Fruit fly (Drosophila melanogaster) whole organism, embryonic: Measurements from ENCODE around the gene CG5793.

Experiments used
- Atf-2 ChIP-seq: fragments of 200-800 bp; sonication (Bioruptor generic); optimal IDR thresholded peaks from 2 replicates; lab custom pipeline; 2016; ENCODE audit warnings: missing biosample characterization, missing genetic modification characterization
- CG10979 ChIP-seq: fragments of 200-800 bp; sonication (Bioruptor generic); optimal IDR thresholded peaks from 2 replicates; lab custom pipeline; 2018; ENCODE audit warnings: missing biosample characterization, mild to moderate bottlenecking, missing genetic modification characterization, moderate library complexity
- CG11093 ChIP-seq: fragments of 200-800 bp; sonication (Bioruptor generic); IDR thresholded peaks from 3 replicates; pipeline ENCODE4 v1.3.6; 2022; ENCODE audit warnings: missing biosample characterization, missing genetic modification characterization
- CG12104 ChIP-seq: fragments of 200-800 bp; sonication (Bioruptor generic); optimal IDR thresholded peaks from 3 replicates; lab custom pipeline; 2016; ENCODE audit warnings: missing biosample characterization, missing genetic modification characterization
- CG12769 ChIP-seq: fragments of 200-800 bp; sonication (Bioruptor generic); optimal IDR thresholded peaks from 2 replicates; lab custom pipeline; 2019; ENCODE audit warnings: missing biosample characterization, mild to moderate bottlenecking, missing genetic modification characterization, moderate library complexity
- CG13424 ChIP-seq: fragments of 200-800 bp; sonication (Bioruptor generic); optimal IDR thresholded peaks from 2 replicates; lab custom pipeline; 2019; ENCODE audit warnings: missing biosample characterization, mild to moderate bottlenecking, missing genetic modification characterization, moderate library complexity
- CG13624 ChIP-seq: fragments of 200-800 bp; sonication (Bioruptor generic); optimal IDR thresholded peaks from 2 replicates; lab custom pipeline; 2016; ENCODE audit warnings: missing biosample characterization, missing genetic modification characterization
- CG14710 ChIP-seq: fragments of 200-800 bp; sonication (Bioruptor generic); optimal IDR thresholded peaks from 3 replicates; lab custom pipeline; 2019; ENCODE audit warnings: missing biosample characterization, mild to moderate bottlenecking, missing genetic modification characterization, moderate library complexity
- CG15479 ChIP-seq: fragments of 200-800 bp; sonication (Bioruptor generic); optimal IDR thresholded peaks from 3 replicates; lab custom pipeline; 2019; ENCODE audit warnings: missing biosample characterization, mild to moderate bottlenecking, missing genetic modification characterization, moderate library complexity
- CG17829 ChIP-seq: fragments of 200-800 bp; optimal IDR thresholded peaks from 2 replicates; lab custom pipeline; 2019; ENCODE audit warnings: missing biosample characterization, mild to moderate bottlenecking, missing genetic modification characterization, moderate library complexity
- CG18262 ChIP-seq: fragments of 200-800 bp; optimal IDR thresholded peaks from 3 replicates; lab custom pipeline; 2019; ENCODE audit warnings: missing biosample characterization, mild to moderate bottlenecking, missing genetic modification characterization, moderate library complexity
- CG2116 ChIP-seq: fragments of 200-800 bp; sonication (Bioruptor generic); optimal IDR thresholded peaks from 3 replicates; lab custom pipeline; 2018; ENCODE audit warnings: missing biosample characterization, mild to moderate bottlenecking, missing genetic modification characterization
- CG33213 ChIP-seq: fragments of 200-800 bp; sonication (Bioruptor generic); optimal IDR thresholded peaks from 3 replicates; lab custom pipeline; 2016; ENCODE audit warnings: missing biosample characterization, missing genetic modification characterization
- CG8089 ChIP-seq: fragments of 200-800 bp; sonication (Bioruptor generic); optimal IDR thresholded peaks from 3 replicates; lab custom pipeline; 2016; ENCODE audit warnings: missing biosample characterization, missing genetic modification characterization
- CG8281 ChIP-seq: fragments of 200-800 bp; sonication (Bioruptor generic); optimal IDR thresholded peaks from 2 replicates; lab custom pipeline; 2018; ENCODE audit warnings: missing biosample characterization, mild to moderate bottlenecking, missing genetic modification characterization, moderate library complexity
- CG9797 ChIP-seq: fragments of 200-800 bp; sonication (Bioruptor generic); optimal IDR thresholded peaks from 3 replicates; lab custom pipeline; 2018; ENCODE audit warnings: missing biosample characterization, mild to moderate bottlenecking, missing genetic modification characterization
- CHES-1-like ChIP-seq: fragments of 200-800 bp; sonication (Bioruptor generic); optimal IDR thresholded peaks from 2 replicates; lab custom pipeline; 2016; ENCODE audit warnings: missing biosample characterization, missing genetic modification characterization
- CTCF ChIP-seq: fragments of 200-800 bp; sonication (Bioruptor generic); optimal IDR thresholded peaks from 2 replicates; lab custom pipeline; 2017; ENCODE audit warnings: missing biosample characterization, mild to moderate bottlenecking, missing genetic modification characterization, moderate library complexity
- Doc2 ChIP-seq: fragments of 200-800 bp; sonication (Bioruptor generic); IDR thresholded peaks from 2 replicates; pipeline ENCODE4 v1.3.6; 2022; ENCODE audit warnings: missing biosample characterization, missing genetic modification characterization
- Dref ChIP-seq: fragments of 200-800 bp; sonication (Bioruptor generic); IDR thresholded peaks from 2 replicates; pipeline ENCODE4 v1.3.6; 2022; ENCODE audit warnings: missing biosample characterization, missing genetic modification characterization
- E2f1 ChIP-seq: fragments of 200-800 bp; sonication (Bioruptor generic); IDR thresholded peaks from 2 replicates; pipeline ENCODE4 v1.3.6; 2022; ENCODE audit warnings: missing biosample characterization, missing genetic modification characterization
- Elba2 ChIP-seq: fragments of 200-800 bp; sonication (Bioruptor generic); optimal IDR thresholded peaks from 3 replicates; lab custom pipeline; 2016; ENCODE audit warnings: missing biosample characterization, missing genetic modification characterization
- Gug ChIP-seq: fragments of 200-800 bp; sonication (Bioruptor generic); IDR thresholded peaks from 4 replicates; pipeline ENCODE4 v1.3.6; 2022; ENCODE audit warnings: missing biosample characterization, missing genetic modification characterization
- Hmx ChIP-seq: fragments of 200-800 bp; sonication (Bioruptor generic); optimal IDR thresholded peaks from 2 replicates; lab custom pipeline; 2016; ENCODE audit warnings: missing biosample characterization, missing genetic modification characterization
- Hr3 ChIP-seq: fragments of 200-800 bp; sonication (Bioruptor generic); optimal IDR thresholded peaks from 3 replicates; lab custom pipeline; 2016; ENCODE audit warnings: missing biosample characterization, missing genetic modification characterization
- Hr78 ChIP-seq, 2 experiments: fragments of 200-800 bp in 1 of 2; fragments of >200 bp in 1 of 2; sonication (Bioruptor generic) in 1 of 2; optimal IDR thresholded peaks; 2 replicates each; lab custom pipeline; 2017 to 2019; ENCODE audit warnings: missing biosample characterization in 2 of 2, missing genetic modification characterization in 2 of 2, mild to moderate bottlenecking in 1 of 2, moderate library complexity in 1 of 2
- MBD-R2 ChIP-seq: fragments of 200-800 bp; sonication (Bioruptor generic); IDR thresholded peaks from 2 replicates; pipeline ENCODE4 v1.3.6; 2022; ENCODE audit warnings: missing biosample characterization, missing genetic modification characterization
- Mad ChIP-seq: fragments of 200-800 bp; sonication (Bioruptor generic); optimal IDR thresholded peaks from 2 replicates; lab custom pipeline; 2016; ENCODE audit warnings: missing biosample characterization, missing genetic modification characterization
- Nf-YA ChIP-seq: fragments of 200-800 bp; sonication (Bioruptor generic); IDR thresholded peaks from 2 replicates; pipeline ENCODE4 v1.3.6; 2022; ENCODE audit warnings: missing biosample characterization, missing genetic modification characterization
- Nf-YC ChIP-seq: fragments of 200-800 bp; optimal IDR thresholded peaks from 3 replicates; lab custom pipeline; 2019; ENCODE audit warnings: missing biosample characterization, mild to moderate bottlenecking, missing genetic modification characterization, moderate library complexity
- PHDP ChIP-seq: fragments of 200-800 bp; sonication (Bioruptor generic); optimal IDR thresholded peaks from 3 replicates; lab custom pipeline; 2018; ENCODE audit warnings: missing biosample characterization, mild to moderate bottlenecking, missing genetic modification characterization, moderate library complexity
- Ptx1 ChIP-seq: fragments of 200-800 bp; sonication (Bioruptor generic); IDR thresholded peaks from 2 replicates; pipeline ENCODE4 v1.3.6; 2022; ENCODE audit warnings: missing biosample characterization, missing genetic modification characterization
- Sin3A ChIP-seq: fragments of >200 bp; optimal IDR thresholded peaks from 2 replicates; lab custom pipeline; 2018
- Sry-β ChIP-seq: fragments of 200-800 bp; sonication (Bioruptor generic); optimal IDR thresholded peaks from 2 replicates; lab custom pipeline; 2018; ENCODE audit warnings: missing biosample characterization, mild to moderate bottlenecking, missing genetic modification characterization, moderate library complexity
- YL-1 ChIP-seq: fragments of 200-800 bp; sonication (Bioruptor generic); optimal IDR thresholded peaks from 3 replicates; lab custom pipeline; 2017; ENCODE audit warnings: missing biosample characterization, mild to moderate bottlenecking, missing genetic modification characterization
- ase ChIP-seq: fragments of 200-800 bp; sonication (Bioruptor generic); IDR thresholded peaks from 3 replicates; pipeline ENCODE4 v1.3.6; 2022; ENCODE audit warnings: missing biosample characterization, missing genetic modification characterization
- az2 ChIP-seq: fragments of 200-800 bp; sonication (Bioruptor generic); optimal IDR thresholded peaks from 3 replicates; lab custom pipeline; 2016; ENCODE audit warnings: missing biosample characterization, missing genetic modification characterization
- btn ChIP-seq: fragments of 200-800 bp; sonication (Bioruptor generic); optimal IDR thresholded peaks from 2 replicates; lab custom pipeline; 2016; ENCODE audit warnings: missing biosample characterization, missing genetic modification characterization
- dm ChIP-seq: fragments of 200-800 bp; sonication (Bioruptor generic); optimal IDR thresholded peaks from 3 replicates; lab custom pipeline; 2016; ENCODE audit warnings: missing biosample characterization, missing genetic modification characterization
- dmrt99B ChIP-seq: fragments of 200-800 bp; sonication (Bioruptor generic); optimal IDR thresholded peaks from 2 replicates; lab custom pipeline; 2018; ENCODE audit warnings: missing biosample characterization, mild to moderate bottlenecking, missing genetic modification characterization, moderate library complexity
- lilli ChIP-seq: fragments of 200-800 bp; sonication (Bioruptor generic); optimal IDR thresholded peaks from 3 replicates; lab custom pipeline; 2016; ENCODE audit warnings: missing biosample characterization, missing genetic modification characterization
- nerfin-1 ChIP-seq: fragments of 200-800 bp; sonication (Bioruptor generic); optimal IDR thresholded peaks from 3 replicates; lab custom pipeline; 2019; ENCODE audit warnings: missing biosample characterization, mild to moderate bottlenecking, missing genetic modification characterization, moderate library complexity
- oc ChIP-seq: fragments of 200-800 bp; sonication (Bioruptor generic); optimal IDR thresholded peaks from 2 replicates; lab custom pipeline; 2018; ENCODE audit warnings: missing biosample characterization, mild to moderate bottlenecking, missing genetic modification characterization, moderate library complexity
- p53 ChIP-seq: fragments of 200-800 bp; sonication (Bioruptor generic); optimal IDR thresholded peaks from 2 replicates; lab custom pipeline; 2016; ENCODE audit warnings: missing biosample characterization, missing genetic modification characterization
- pum ChIP-seq: fragments of 200-800 bp; sonication (Bioruptor generic); optimal IDR thresholded peaks from 2 replicates; lab custom pipeline; 2016; ENCODE audit warnings: missing biosample characterization, missing genetic modification characterization
- pzg ChIP-seq: fragments of 200-800 bp; sonication (Bioruptor generic); optimal IDR thresholded peaks from 3 replicates; lab custom pipeline; 2018; ENCODE audit warnings: missing biosample characterization, mild to moderate bottlenecking, missing genetic modification characterization, moderate library complexity
- sc ChIP-seq, 3 experiments: fragments of >200 bp in 2 of 3; fragments of 200-800 bp in 1 of 3; sonication (Bioruptor generic) in 1 of 3; optimal IDR thresholded peaks; 2 replicates in 2 of 3; 3 replicates in 1 of 3; lab custom pipeline; 2017; ENCODE audit warnings: mild to moderate bottlenecking in 1 of 3, missing biosample characterization in 1 of 3, missing genetic modification characterization in 1 of 3, missing genetic modification reagents in 1 of 3
- sim ChIP-seq: fragments of 200-800 bp; sonication (Bioruptor generic); IDR thresholded peaks from 2 replicates; pipeline ENCODE4 v1.3.6; 2022; ENCODE audit warnings: missing biosample characterization, missing genetic modification characterization
- slou ChIP-seq: fragments of 200-800 bp; sonication (Bioruptor generic); optimal IDR thresholded peaks from 3 replicates; lab custom pipeline; 2016; ENCODE audit warnings: missing biosample characterization, missing genetic modification characterization
- stc ChIP-seq: fragments of 200-800 bp; sonication (Bioruptor generic); IDR thresholded peaks from 2 replicates; pipeline ENCODE4 v1.3.6; 2022; ENCODE audit warnings: missing biosample characterization, missing genetic modification characterization
- trem ChIP-seq: fragments of 200-800 bp; optimal IDR thresholded peaks from 3 replicates; lab custom pipeline; 2019; ENCODE audit warnings: missing biosample characterization, mild to moderate bottlenecking, missing genetic modification characterization, moderate library complexity
- zfh2 ChIP-seq: fragments of 200-800 bp; sonication (Bioruptor generic); optimal IDR thresholded peaks from 2 replicates; lab custom pipeline; 2016; ENCODE audit warnings: missing biosample characterization, missing genetic modification characterization

The CG5793 gene

dm6 chr3R:21133951-21134350 is 6.6 kb downstream of the CG5793 start, which contains the start of gene Usp8 (continued):
- TF ChIP-seq CG12104 (GFP tag; lab: Kevin White, UChicago): peak; percentile 25
- 0 out of 3 replicates have a peak, but pooled peaks have one; percentile 10 for TF ChIP-seq ase
- TF ChIP-seq CG12769 (tag; lab: Kevin White, UChicago): no peak
- TF ChIP-seq Sin3A: no peak
- TF ChIP-seq Hr3: peak; percentile 29
- peak; percentile 25; the same call in 1 of the 2 replicates for TF ChIP-seq Ptx1 (GFP tag; lab: Robert Waterston, UW)
- no peak for TF ChIP-seq Doc2 (GFP tag; lab: Robert Waterston, UW)
- no peak for TF ChIP-seq CG11093 (GFP tag; lab: Robert Waterston, UW)
- peak; percentile 20 for TF ChIP-seq YL-1 (GFP tag; lab: Kevin White, UChicago)
- TF ChIP-seq Nf-YA (GFP tag; lab: Robert Waterston, UW): no peak
- no peak for TF ChIP-seq pum (GFP tag; lab: Kevin White, UChicago)
- TF ChIP-seq dm (GFP tag; lab: Kevin White, UChicago): no peak
- no peak for TF ChIP-seq E2f1
- TF ChIP-seq lilli (GFP tag; lab: Kevin White, UChicago): peak; percentile 18
- no peak for TF ChIP-seq CG8281 (tag; lab: Kevin White, UChicago)
- TF ChIP-seq p53 (GFP tag; lab: Kevin White, UChicago): no peak
- peak; percentile 23 for TF ChIP-seq CG17829 (tag; lab: Kevin White, UChicago)
- TF ChIP-seq CTCF (GFP tag; lab: Kevin White, UChicago): peak; percentile 9
- no peak for TF ChIP-seq Hmx (GFP tag; lab: Kevin White, UChicago)
- TF ChIP-seq CG2116 (GFP tag; lab: Kevin White, UChicago): peak; percentile 74
- TF ChIP-seq pzg (GFP tag; lab: Kevin White, UChicago): peak; percentile 24
- TF ChIP-seq dmrt99B (tag; lab: Kevin White, UChicago): no peak
- no peak for TF ChIP-seq CG13624
- TF ChIP-seq CG15479: peak; percentile 71
- no peak for TF ChIP-seq Hr78 (GFP tag; optimal IDR thresholded peaks at IDR 0.05; lab: Kevin White, UChicago)
- TF ChIP-seq CG13424 (tag; lab: Kevin White, UChicago): peak; percentile 62
- peak; percentile 8 for TF ChIP-seq PHDP (tag; lab: Kevin White, UChicago)
- TF ChIP-seq slou (GFP tag; lab: Kevin White, UChicago): no peak
- no peak for TF ChIP-seq az2 (GFP tag; lab: Kevin White, UChicago)
- peak; percentile 39 for TF ChIP-seq CG10979 (tag; lab: Kevin White, UChicago)
- TF ChIP-seq Dref (GFP tag; lab: Robert Waterston, UW): peak; percentile 65
- TF ChIP-seq oc: no peak
- TF ChIP-seq stc (GFP tag; lab: Robert Waterston, UW): no peak
- TF ChIP-seq Mad (GFP tag; lab: Kevin White, UChicago): no peak
- peak; percentile 54 for TF ChIP-seq Nf-YC (tag; lab: Kevin White, UChicago)
- TF ChIP-seq zfh2 (GFP tag; lab: Kevin White, UChicago): no peak
- no peak for TF ChIP-seq sim (GFP tag; lab: Robert Waterston, UW)
- TF ChIP-seq CG14710 (tag; lab: Kevin White, UChicago): peak; percentile 61
- no peak for TF ChIP-seq CG33213 (GFP tag; lab: Kevin White, UChicago)
- TF ChIP-seq nerfin-1: peak; percentile 11
- peak; percentile 43; the same call in 1 of the 2 replicates for TF ChIP-seq MBD-R2 (GFP tag; lab: Robert Waterston, UW)
- TF ChIP-seq Elba2 (GFP tag; lab: Kevin White, UChicago): no peak
- TF ChIP-seq Sry-β (GFP tag; lab: Kevin White, UChicago): peak; percentile 95
- no peak for TF ChIP-seq sc (optimal IDR thresholded peaks at IDR 0.05; lab: Kevin White, UChicago)
- no peak for TF ChIP-seq sc (GFP tag; optimal IDR thresholded peaks at IDR 0.05; lab: Kevin White, UChicago)
- TF ChIP-seq Atf-2 (GFP tag; lab: Kevin White, UChicago): no peak
- no peak for TF ChIP-seq CG8089 (GFP tag; lab: Kevin White, UChicago)
- TF ChIP-seq CHES-1-like (GFP tag; lab: Kevin White, UChicago): no peak
- TF ChIP-seq Gug (GFP tag; lab: Robert Waterston, UW): no peak
- TF ChIP-seq trem (tag; lab: Kevin White, UChicago): peak; percentile 38
- TF ChIP-seq CG18262 (tag; lab: Kevin White, UChicago): peak; percentile 60
- TF ChIP-seq CG9797 (GFP tag; lab: Kevin White, UChicago): no peak
- no peak for TF ChIP-seq btn (GFP tag; lab: Kevin White, UChicago)
